Worm (Caenorhabditis elegans): ENCODE data around the gene Y54F10BM.12.

DNA sequence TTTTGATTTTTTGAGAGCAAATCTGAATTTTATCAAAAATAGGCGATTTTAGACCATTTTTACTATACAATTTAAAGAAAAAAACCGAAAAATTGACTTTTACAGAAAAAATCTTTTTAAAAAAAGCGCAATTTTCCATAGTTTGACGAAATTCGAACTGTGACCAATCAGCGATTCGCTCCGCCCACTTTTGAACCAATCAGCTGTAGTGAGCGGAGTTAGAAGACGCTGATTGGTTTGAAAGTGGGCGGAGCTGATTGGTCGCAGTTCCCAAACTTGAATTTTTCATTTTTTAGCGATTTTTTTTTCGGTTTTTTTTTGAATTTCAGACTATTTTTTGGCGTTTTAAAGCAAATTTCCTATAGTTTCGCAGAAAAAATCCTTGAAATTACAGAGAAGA, 4.8 kb downstream of the Y54F10BM.12 start:
- no peak for TF ChIP-seq T22C8.4 (GFP tag; IDR thresholded peaks at IDR 0.05)
- TF ChIP-seq flt-1 (GFP tag; IDR thresholded peaks at IDR 0.05) = no peak
